Fruit fly (Drosophila melanogaster) whole organism, wandering third instar larva: ENCODE results near the gene RhoGAP16F.

Experiments
- N ChIP-seq: fragments of >200 bp; optimal IDR thresholded peaks from 2 replicates; lab custom pipeline; 2018; ENCODE audit warnings: missing biosample characterization, missing external identifiers, missing genetic modification characterization
- OdsH ChIP-seq: fragments of 200-800 bp; sonication (Bioruptor generic); optimal IDR thresholded peaks from 2 replicates; lab custom pipeline; 2016; ENCODE audit warnings: missing biosample characterization, mild to moderate bottlenecking, missing genetic modification characterization
- fru ChIP-seq: fragments of 200-800 bp; sonication (Bioruptor generic); optimal IDR thresholded peaks from 3 replicates; lab custom pipeline; 2016; ENCODE audit warnings: missing biosample characterization, mild to moderate bottlenecking, missing genetic modification characterization
- h ChIP-seq: fragments of 200-800 bp; sonication (Bioruptor generic); optimal IDR thresholded peaks from 3 replicates; lab custom pipeline; 2016; ENCODE audit warnings: missing biosample characterization, mild to moderate bottlenecking, missing genetic modification characterization

DNA sequence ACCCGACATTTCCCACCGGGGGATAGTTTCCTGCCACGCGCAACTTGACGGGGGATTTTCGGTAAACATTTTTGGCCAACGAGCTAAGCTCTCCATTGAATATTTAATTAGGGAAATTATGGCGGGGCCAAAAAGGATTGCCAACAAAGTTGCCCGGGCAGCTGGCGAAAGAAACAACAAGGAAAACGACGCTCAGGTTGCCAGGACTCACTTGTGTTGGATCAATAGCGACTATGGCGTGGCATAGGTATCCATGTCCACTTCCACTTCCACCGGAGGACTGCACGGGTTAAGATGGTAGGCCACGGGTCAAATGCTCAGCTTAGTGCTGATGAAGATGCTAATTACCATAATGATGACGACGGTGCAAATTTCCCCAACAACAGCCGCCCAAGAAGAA is 49.3 kb upstream of the RhoGAP16F start, which contains the start of gene CG15373:
- no peak for TF ChIP-seq fru (GFP tag; lab: Kevin White, UChicago)
- no peak for TF ChIP-seq OdsH (GFP tag; lab: Kevin White, UChicago)
- TF ChIP-seq N (GFP tag; lab: Kevin White, UChicago): no peak
- no peak for TF ChIP-seq h (GFP tag; lab: Kevin White, UChicago)
